Worm (Caenorhabditis elegans): Measurements from ENCODE around the gene F47G9.4.

DNA sequence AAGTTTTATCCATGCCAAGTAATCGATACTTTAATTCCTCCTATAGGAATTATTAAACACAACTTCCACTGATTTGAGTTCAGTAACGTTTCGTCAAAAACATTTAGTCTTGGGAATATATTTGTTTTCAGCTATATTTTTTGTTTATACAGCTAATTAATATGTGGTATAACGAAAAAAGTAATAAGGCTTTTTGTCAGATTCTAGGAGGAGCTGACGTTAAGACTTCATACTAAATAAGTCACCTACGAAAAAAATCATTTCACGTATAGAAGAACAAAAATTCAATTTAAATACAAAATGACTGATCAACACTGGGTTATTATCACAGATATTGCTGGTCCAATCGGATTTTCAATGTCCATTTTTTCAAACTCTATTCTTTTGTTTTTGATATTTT is 52.8 kb downstream of the F47G9.4 start, which contains the start of gene str-115:
- TF ChIP-seq ama-1 (optimal IDR thresholded peaks at IDR 0.05), result no peak
- TF ChIP-seq ceh-13 (GFP tag; optimal IDR thresholded peaks at IDR 0.05), result no peak
- no peak for TF ChIP-seq sea-1 (GFP tag; conservative IDR thresholded peaks at IDR 0.05)
- TF ChIP-seq ceh-36 (tag; optimal IDR thresholded peaks at IDR 0.05), result no peak
- no peak for TF ChIP-seq scrt-1 (GFP tag; IDR thresholded peaks at IDR 0.05)
- no peak for TF ChIP-seq tbx-37 (GFP tag; conservative IDR thresholded peaks at IDR 0.05)
- TF ChIP-seq hmbx-1 (tag; optimal IDR thresholded peaks at IDR 0.05), result no peak
- no peak for TF ChIP-seq aly-1 (tag; optimal IDR thresholded peaks at IDR 0.05)
- no peak for TF ChIP-seq ets-7 (tag; optimal IDR thresholded peaks at IDR 0.05)
- TF ChIP-seq hmg-4 (GFP tag; optimal IDR thresholded peaks at IDR 0.05), result no peak
- no peak for TF ChIP-seq F13C5.2 (tag; optimal IDR thresholded peaks at IDR 0.05)
- no peak for TF ChIP-seq tra-4 (tag; optimal IDR thresholded peaks at IDR 0.05)
- no peak for TF ChIP-seq B0310.2 (tag; optimal IDR thresholded peaks at IDR 0.05)
- TF ChIP-seq hnd-1 (tag; optimal IDR thresholded peaks at IDR 0.05), result no peak
